3 fruit fly cellular contexts compared by ENCODE assay signal in the genomic region with DNA sequence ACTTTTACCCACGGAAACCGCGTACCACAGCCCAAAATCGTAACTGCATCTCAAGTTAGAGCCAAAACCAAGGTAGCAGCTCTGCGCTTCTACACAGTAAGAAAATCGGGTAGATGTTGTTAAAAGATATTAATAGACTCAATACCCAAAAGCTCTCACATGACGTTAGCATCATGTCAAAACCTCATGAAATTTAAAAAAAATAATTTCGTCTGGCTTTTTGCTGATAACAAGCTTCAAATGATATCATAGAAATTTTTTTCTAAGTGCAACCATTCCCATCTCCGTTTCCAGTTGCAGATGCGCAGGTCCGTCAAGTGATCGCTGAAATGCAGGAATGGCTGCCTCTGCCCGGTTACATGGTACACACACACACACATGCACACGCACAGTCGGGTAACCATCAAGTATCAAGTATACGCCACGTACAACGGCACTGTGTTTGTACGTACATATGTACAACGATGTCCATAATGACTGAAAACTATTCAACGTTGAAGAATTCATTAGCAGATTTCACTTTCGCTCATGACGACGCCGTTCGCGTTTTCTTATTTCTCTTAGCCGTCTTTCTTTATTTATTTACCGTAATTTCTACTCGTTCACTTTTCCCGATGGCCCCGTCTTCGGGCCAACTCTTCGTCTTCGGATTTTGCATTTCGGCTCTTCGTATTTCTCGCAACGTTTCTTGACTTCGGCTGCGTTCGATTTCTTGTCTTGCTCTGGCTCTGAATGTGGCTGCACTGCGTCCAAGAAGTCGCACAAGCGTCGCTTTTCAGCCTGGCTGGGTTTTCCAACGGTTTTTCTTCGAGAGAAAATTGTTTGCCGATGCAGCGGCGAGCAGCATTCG.
A peak's percentile ranks its signal among the peaks of the same experiment; 100 is the strongest.
TF ChIP-seq lines count a peak whose summit lies in the region.

No protein-coding gene starts in this region.

- no peak for TF ChIP-seq CTCF in whole organism, embryonic (GFP tag; optimal IDR thresholded peaks at IDR 0.05; lab: Kevin White, UChicago)

TF ChIP-seq in whole organism, embryonic, 481 proteins besides CTCF, POLR2A, EP300 and RAD21 (continues in another document):
- TF ChIP-seq trh (GFP tag; optimal IDR thresholded peaks at IDR 0.05; lab: Kevin White, UChicago) (no peak), cad (GFP tag; optimal IDR thresholded peaks at IDR 0.05; lab: Kevin White, UChicago) (no peak), CG18262 (tag; optimal IDR thresholded peaks at IDR 0.05; lab: Kevin White, UChicago) (peak; percentile 29), cato (GFP tag; optimal IDR thresholded peaks at IDR 0.05; lab: Kevin White, UChicago; ENCODE audit: borderline replicate concordance) (no peak), CG8089 (GFP tag; optimal IDR thresholded peaks at IDR 0.05; lab: Kevin White, UChicago) (no peak), Hr39 (optimal IDR thresholded peaks at IDR 0.05; lab: Kevin White, UChicago) (no peak), CG9817 (tag; optimal IDR thresholded peaks at IDR 0.05; lab: Kevin White, UChicago) (no peak), ssp (GFP tag; IDR thresholded peaks at IDR 0.05; lab: Robert Waterston, UW) (no peak), Rx (GFP tag; IDR thresholded peaks at IDR 0.05; lab: Robert Waterston, UW) (peak; percentile 37; the same call in 1 of the 2 replicates), lab (GFP tag; optimal IDR thresholded peaks at IDR 0.05; lab: Kevin White, UChicago) (no peak), org-1 (GFP tag; optimal IDR thresholded peaks at IDR 0.05; lab: Kevin White, UChicago) (no peak), Vsx1 (GFP tag; optimal IDR thresholded peaks at IDR 0.05; lab: Kevin White, UChicago) (no peak), HHEX (GFP tag; optimal IDR thresholded peaks at IDR 0.05; lab: Kevin White, UChicago) (no peak), CG34376 (GFP tag; optimal IDR thresholded peaks at IDR 0.05; lab: Kevin White, UChicago) (no peak), CG13123 (GFP tag; optimal IDR thresholded peaks at IDR 0.05; lab: Kevin White, UChicago) (no peak), CG32767 (GFP tag; IDR thresholded peaks at IDR 0.05; lab: Robert Waterston, UW) (no peak), CG6254 (GFP tag; optimal IDR thresholded peaks at IDR 0.05; lab: Kevin White, UChicago) (no peak), CG10366 (GFP tag; IDR thresholded peaks at IDR 0.05; lab: Robert Waterston, UW) (peak; percentile 29; the same call in 1 of the 2 replicates), Adf1 (GFP tag; IDR thresholded peaks at IDR 0.05; lab: Robert Waterston, UW) (no peak), az2 (GFP tag; optimal IDR thresholded peaks at IDR 0.05; lab: Kevin White, UChicago) (peak; percentile 7), Opbp (GFP tag; IDR thresholded peaks at IDR 0.05; lab: Robert Waterston, UW; ENCODE audit: partially characterized antibody) (no peak), CG5953 (GFP tag; IDR thresholded peaks at IDR 0.05; lab: Robert Waterston, UW) (peak; percentile 34; the same call in 1 of the 2 replicates), Dek (tag; optimal IDR thresholded peaks at IDR 0.05; lab: Kevin White, UChicago) (no peak), CG31365 (tag; optimal IDR thresholded peaks at IDR 0.05; lab: Kevin White, UChicago) (no peak), CG1233 (GFP tag; optimal IDR thresholded peaks at IDR 0.05; lab: Kevin White, UChicago) (no peak), Jarid2 (GFP tag; optimal IDR thresholded peaks at IDR 0.05; lab: Kevin White, UChicago) (no peak), Taf1 (GFP tag; IDR thresholded peaks at IDR 0.05; lab: Robert Waterston, UW) (no peak)

TF ChIP-seq in whole organism, prepupa, 60 proteins besides CTCF, POLR2A, EP300 and RAD21 (continues in another document):
- TF ChIP-seq vri (GFP tag; optimal IDR thresholded peaks at IDR 0.05; lab: Kevin White, UChicago) (no peak), fd85E (GFP tag; optimal IDR thresholded peaks at IDR 0.05; lab: Kevin White, UChicago) (no peak), fd59A (GFP tag; optimal IDR thresholded peaks at IDR 0.05; lab: Kevin White, UChicago) (no peak), Ets21C (GFP tag; optimal IDR thresholded peaks at IDR 0.05; lab: Kevin White, UChicago) (no peak), Sox15 (GFP tag; optimal IDR thresholded peaks at IDR 0.05; lab: Kevin White, UChicago) (peak; percentile 14), CG4318 (GFP tag; optimal IDR thresholded peaks at IDR 0.05; lab: Kevin White, UChicago) (peak; percentile 57), Eip78C (GFP tag; lab: Kevin White, UChicago) (peak; percentile 92), CG3032 (tag; optimal IDR thresholded peaks at IDR 0.05; lab: Kevin White, UChicago) (no peak), CG8632 (GFP tag; optimal IDR thresholded peaks at IDR 0.05; lab: Kevin White, UChicago) (peak; percentile 1), net (GFP tag; optimal IDR thresholded peaks at IDR 0.05; lab: Kevin White, UChicago) (peak; percentile 39), CG6792 (GFP tag; optimal IDR thresholded peaks at IDR 0.05; lab: Kevin White, UChicago) (peak; percentile 40), Gug (GFP tag; IDR thresholded peaks at IDR 0.05; lab: Robert Waterston, UW) (peak; percentile 56), svp (GFP tag; lab: Kevin White, UChicago) (peak; percentile 54), CG6808 (GFP tag; optimal IDR thresholded peaks at IDR 0.05; lab: Kevin White, UChicago) (no peak), CG9139 (GFP tag; optimal IDR thresholded peaks at IDR 0.05; lab: Kevin White, UChicago) (no peak), Smox (GFP tag; optimal IDR thresholded peaks at IDR 0.05; lab: Kevin White, UChicago) (no peak), Sox14 (GFP tag; optimal IDR thresholded peaks at IDR 0.05; lab: Kevin White, UChicago) (no peak), CG11902 (GFP tag; optimal IDR thresholded peaks at IDR 0.05; lab: Kevin White, UChicago) (no peak), Eip75B (GFP tag; optimal IDR thresholded peaks at IDR 0.05; lab: Kevin White, UChicago) (no peak), OdsH (GFP tag; optimal IDR thresholded peaks at IDR 0.05; lab: Kevin White, UChicago) (peak; percentile 69), CG1621 (tag; optimal IDR thresholded peaks at IDR 0.05; lab: Kevin White, UChicago) (no peak), dac (GFP tag; optimal IDR thresholded peaks at IDR 0.05; lab: Kevin White, UChicago) (peak; percentile 55), CG6854 (GFP tag; optimal IDR thresholded peaks at IDR 0.05; lab: Kevin White, UChicago) (no peak), CG31627 (GFP tag; optimal IDR thresholded peaks at IDR 0.05; lab: Kevin White, UChicago) (no peak), CG32006 (GFP tag; optimal IDR thresholded peaks at IDR 0.05; lab: Kevin White, UChicago) (peak; percentile 86), acj6 (GFP tag; optimal IDR thresholded peaks at IDR 0.05; lab: Kevin White, UChicago) (peak; percentile 66), Hr38 (GFP tag; optimal IDR thresholded peaks at IDR 0.05; lab: Kevin White, UChicago) (no peak), CG11762 (GFP tag; optimal IDR thresholded peaks at IDR 0.05; lab: Kevin White, UChicago; ENCODE audit: insufficient read depth) (peak; percentile 31), CG6276 (GFP tag; optimal IDR thresholded peaks at IDR 0.05; lab: Kevin White, UChicago) (peak; percentile 76), topi (GFP tag; optimal IDR thresholded peaks at IDR 0.05; lab: Kevin White, UChicago) (no peak)

TF ChIP-seq in whole organism, pupa, 21 proteins besides CTCF, POLR2A, EP300 and RAD21:
- TF ChIP-seq CG15710 (tag; optimal IDR thresholded peaks at IDR 0.05; lab: Kevin White, UChicago) (no peak), CG14655 (GFP tag; optimal IDR thresholded peaks at IDR 0.05; lab: Kevin White, UChicago) (peak; percentile 76), CG9948 (tag; optimal IDR thresholded peaks at IDR 0.05; lab: Kevin White, UChicago) (no peak), rn (GFP tag; IDR thresholded peaks at IDR 0.05; lab: Robert Waterston, UW) (no peak), CG34367 (tag; optimal IDR thresholded peaks at IDR 0.05; lab: Kevin White, UChicago) (no peak), Pif1B (GFP tag; optimal IDR thresholded peaks at IDR 0.05; lab: Kevin White, UChicago) (peak; percentile 12), Pif1A (GFP tag; optimal IDR thresholded peaks at IDR 0.05; lab: Kevin White, UChicago) (peak; percentile 23), fd96Ca (GFP tag; IDR thresholded peaks at IDR 0.05; lab: Robert Waterston, UW) (peak; percentile 62; the same call in 1 of the 3 replicates), CG32121 (GFP tag; IDR thresholded peaks at IDR 0.05; lab: Robert Waterston, UW) (peak; percentile 54; the same call in 1 of the 2 replicates), CG17806 (tag; optimal IDR thresholded peaks at IDR 0.05; lab: Kevin White, UChicago) (no peak), Snoo (tag; optimal IDR thresholded peaks at IDR 0.05; lab: Kevin White, UChicago) (no peak), CG10348 (GFP tag; IDR thresholded peaks at IDR 0.05; lab: Robert Waterston, UW) (no peak), CG4496 (GFP tag; IDR thresholded peaks at IDR 0.05; lab: Robert Waterston, UW) (peak; percentile 78), Ets98B (GFP tag; IDR thresholded peaks at IDR 0.05; lab: Robert Waterston, UW) (peak; percentile 73), CG8301 (tag; optimal IDR thresholded peaks at IDR 0.05; lab: Kevin White, UChicago) (peak; percentile 73), CG8159 (tag; optimal IDR thresholded peaks at IDR 0.05; lab: Kevin White, UChicago) (no peak), CG12605 (GFP tag; IDR thresholded peaks at IDR 0.05; lab: Robert Waterston, UW) (peak; percentile 54; the same call in 1 of the 2 replicates), CG13204 (GFP tag; optimal IDR thresholded peaks at IDR 0.05; lab: Kevin White, UChicago) (no peak), gl (tag; optimal IDR thresholded peaks at IDR 0.05; lab: Kevin White, UChicago) (no peak), D1 (tag; optimal IDR thresholded peaks at IDR 0.05; lab: Kevin White, UChicago) (no peak), EcR (GFP tag; optimal IDR thresholded peaks at IDR 0.05; lab: Kevin White, UChicago) (no peak)

Comparison
In these comparisons a context has a peak if more than half of its experiments do, and no peak if none do; other contexts are left out.
1. Of the 7 proteins assayed by ChIP-seq in both whole organism, embryonic and whole organism, prepupa: peak only in whole organism, embryonic: Sox102F; only in whole organism, prepupa: Gug and Lpt; in both: Blimp-1; in neither: 3.